Worm (Caenorhabditis elegans) whole organism, L3 larva: ENCODE data around the gene dnj-10.

Experiments used
- ZK546.5 ChIP-seq: sonication (generic microtip); optimal IDR thresholded peaks from 2 replicates; lab custom pipeline; 2017; ENCODE audit warnings: missing biosample characterization, missing genetic modification characterization
- ceh-82 ChIP-seq: fragments of 150-350 bp; optimal IDR thresholded peaks from 2 replicates; lab custom pipeline; 2014; ENCODE audit warnings: missing biosample characterization, missing genetic modification characterization
- elt-1 ChIP-seq: fragments of 150-350 bp; optimal IDR thresholded peaks from 2 replicates; lab custom pipeline; 2014; ENCODE audit warnings: missing biosample characterization, missing genetic modification characterization
- fos-1 ChIP-seq: fragments of 150-350 bp; optimal IDR thresholded peaks from 2 replicates; lab custom pipeline; 2014; ENCODE audit warnings: missing biosample characterization, missing genetic modification characterization
- nhr-237 ChIP-seq: fragments of 150-350 bp; optimal IDR thresholded peaks from 2 replicates; lab custom pipeline; 2014; ENCODE audit warnings: missing biosample characterization, missing genetic modification characterization

DNA sequence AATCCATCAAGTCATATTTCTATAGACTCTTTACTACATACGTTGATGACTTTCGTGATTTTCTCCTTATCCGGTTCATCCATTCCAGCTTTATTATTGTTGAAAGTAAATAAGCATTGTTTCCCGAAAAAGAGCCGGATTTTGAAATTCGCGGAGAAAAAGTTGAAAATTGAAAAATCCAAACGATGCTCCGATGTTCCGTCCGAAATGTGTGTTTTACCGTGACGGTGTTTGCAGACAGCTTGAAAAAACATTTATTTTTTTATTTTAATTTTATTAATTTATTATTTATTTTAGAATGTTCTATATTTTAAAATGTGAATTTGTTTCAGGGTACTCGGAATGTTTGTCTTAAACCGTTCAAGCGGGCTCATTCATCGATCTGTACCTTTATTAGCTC, at the start of gene dnj-10:
- TF ChIP-seq fos-1: no peak
- TF ChIP-seq ceh-82: no peak
- no peak for TF ChIP-seq elt-1 (tag; lab: Kevin White, UChicago)
- TF ChIP-seq nhr-237 (tag; lab: Kevin White, UChicago): no peak
- TF ChIP-seq ZK546.5 (tag; lab: Kevin White, UChicago): no peak
